Worm (Caenorhabditis elegans): ENCODE measurements around the gene srlf-35.

DNA sequence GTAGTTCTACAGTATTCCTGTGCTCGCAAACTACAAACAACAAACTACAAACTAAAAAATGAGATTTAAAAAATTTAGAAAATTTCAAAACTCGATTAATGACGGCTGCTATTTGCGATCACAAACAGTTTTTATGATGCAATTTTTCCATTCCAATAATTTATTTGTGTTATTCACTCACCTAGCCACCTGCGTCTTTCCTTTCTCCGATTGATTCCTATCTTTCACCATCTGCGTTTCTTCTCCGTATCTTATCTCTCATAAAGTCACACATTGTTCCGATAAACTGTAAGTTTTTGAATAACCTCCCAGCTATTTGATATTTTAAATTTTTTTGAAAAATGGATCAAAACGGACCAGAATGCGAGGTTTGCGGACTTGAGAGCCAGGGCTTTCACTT, 30.3 kb downstream of the srlf-35 start, which contains the start of gene nhr-132:
- no peak for TF ChIP-seq nhr-11 (tag; optimal IDR thresholded peaks at IDR 0.05)
- no peak for TF ChIP-seq nhr-76 (tag; optimal IDR thresholded peaks at IDR 0.05)
